Fruit fly (Drosophila melanogaster): ENCODE measurements around the gene RpL30.

The RpL30 gene

DNA sequence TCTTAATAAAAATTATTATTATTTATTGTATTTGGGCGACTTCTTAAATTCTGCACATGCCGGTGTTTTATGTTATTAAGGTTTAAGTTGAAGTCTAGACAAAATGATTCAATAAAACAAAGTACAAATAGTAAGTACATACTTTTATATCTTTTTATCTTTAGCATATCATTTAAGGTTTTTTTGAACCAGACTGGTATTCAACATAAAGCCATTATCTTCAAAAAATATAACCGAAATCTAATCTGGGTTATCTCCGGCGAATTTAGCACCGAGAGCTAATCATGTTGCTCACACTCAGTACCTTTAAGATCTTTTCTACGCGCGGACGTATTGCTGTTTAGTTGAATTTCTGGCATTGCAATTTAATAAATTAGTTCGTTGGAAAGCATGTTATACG lies 12.0 kb downstream of the RpL30 start, which contains the start of gene CG31792 (continued):
- TF ChIP-seq CG3281 (GFP tag; optimal IDR thresholded peaks at IDR 0.05) (no peak), Ptx1 (GFP tag; IDR thresholded peaks at IDR 0.05) (no peak), Dll (GFP tag; IDR thresholded peaks at IDR 0.05; ENCODE audit: partially characterized antibody) (no peak), Hr3 (GFP tag; optimal IDR thresholded peaks at IDR 0.05) (no peak), Dek (tag; optimal IDR thresholded peaks at IDR 0.05) (no peak), CG5245 (GFP tag; optimal IDR thresholded peaks at IDR 0.05) (no peak), CG12744 (GFP tag; optimal IDR thresholded peaks at IDR 0.05) (no peak), exex (tag; optimal IDR thresholded peaks at IDR 0.05) (peak; percentile 48), repo (GFP tag; optimal IDR thresholded peaks at IDR 0.05) (no peak), h (optimal IDR thresholded peaks at IDR 0.05) (no peak), ind (GFP tag; optimal IDR thresholded peaks at IDR 0.05) (no peak), CG13424 (tag; optimal IDR thresholded peaks at IDR 0.05) (no peak), Sox100B (GFP tag; optimal IDR thresholded peaks at IDR 0.05) (no peak), CG2678 (tag; optimal IDR thresholded peaks at IDR 0.05) (peak; percentile 3), CG11504 (tag; optimal IDR thresholded peaks at IDR 0.05) (no peak)

DNA sequence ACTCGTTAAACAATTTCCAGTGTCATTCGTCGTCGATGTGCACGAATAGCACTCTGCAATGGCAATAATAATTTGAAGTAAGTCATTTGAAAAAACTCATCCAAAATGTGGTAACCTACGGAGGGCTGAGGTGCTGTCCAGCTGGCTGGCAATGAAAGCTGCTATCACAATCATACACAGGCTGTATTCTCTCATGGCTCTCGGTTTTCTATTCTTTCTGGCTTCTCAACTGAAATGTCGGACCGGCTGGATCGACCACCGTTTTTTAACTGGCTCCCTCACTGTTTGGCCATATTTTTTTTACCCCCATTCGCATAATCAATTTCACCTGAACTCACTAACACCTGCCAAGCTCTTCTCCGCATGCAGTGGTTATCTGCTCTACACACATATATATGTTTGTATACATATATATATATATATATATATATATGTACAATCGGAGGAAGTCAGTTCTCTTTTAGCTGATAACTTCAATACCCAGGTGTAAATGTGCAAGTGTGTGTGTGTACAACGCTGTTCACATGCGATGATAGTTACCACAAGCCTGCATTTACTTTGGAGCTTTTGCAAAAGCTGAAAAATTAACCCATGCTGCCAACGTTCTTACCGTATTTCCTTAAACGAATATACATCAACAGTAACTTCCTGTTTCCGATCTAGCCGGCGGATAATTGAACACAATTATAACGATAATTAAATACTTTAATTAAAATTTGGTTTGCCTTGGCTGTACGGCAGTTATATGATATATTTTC lies 13.3 kb downstream of the RpL30 start, which contains the start of gene CG10650:
TSS of gene CG10650 (minus strand) at position 275 of the 758 bp plus-strand sequence.
- TF ChIP-seq CG18599 (GFP tag; optimal IDR thresholded peaks at IDR 0.05) (peak; percentile 13), nmo (GFP tag; optimal IDR thresholded peaks at IDR 0.05) (no peak), chinmo (GFP tag; IDR thresholded peaks at IDR 0.05; ENCODE audit: partially characterized antibody) (peak; percentile 78; the same call in 2 of the 4 replicates), croc (GFP tag; conservative IDR thresholded peaks at IDR 0.05) (no peak), CG34376 (GFP tag; optimal IDR thresholded peaks at IDR 0.05) (peak; percentile 17), CG2199 (GFP tag; IDR thresholded peaks at IDR 0.05) (0 out of 3 replicates have a peak, but pooled peaks have one; percentile 34), Nf-YC (tag; optimal IDR thresholded peaks at IDR 0.05) (peak; percentile 12), kni (GFP tag; optimal IDR thresholded peaks at IDR 0.05) (no peak), ato (GFP tag; IDR thresholded peaks at IDR 0.05; ENCODE audit: partially characterized antibody) (no peak), Jarid2 (GFP tag; optimal IDR thresholded peaks at IDR 0.05) (peak; percentile 62), sug (tag; optimal IDR thresholded peaks at IDR 0.05) (peak; percentile 73), sqz (GFP tag; optimal IDR thresholded peaks at IDR 0.05) (peak; percentile 61), Hr78 (GFP tag; optimal IDR thresholded peaks at IDR 0.05) (peak in 1 of 2 experiments; percentile 15), Nf-YB (GFP tag; optimal IDR thresholded peaks at IDR 0.05) (peak; percentile 10), Pdp1 (GFP tag; optimal IDR thresholded peaks at IDR 0.05) (peak in 1 of 2 experiments; percentile 34), bowl (GFP tag; IDR thresholded peaks at IDR 0.05) (no peak), Tbp (GFP tag; optimal IDR thresholded peaks at IDR 0.05) (no peak), exex (tag; optimal IDR thresholded peaks at IDR 0.05) (peak; percentile 39), luna (GFP tag; optimal IDR thresholded peaks at IDR 0.05) (no peak), CG10543 (GFP tag; optimal IDR thresholded peaks at IDR 0.05) (peak; percentile 64), chn (GFP tag; optimal IDR thresholded peaks at IDR 0.05) (no peak), otp (GFP tag; IDR thresholded peaks at IDR 0.05) (0 out of 3 replicates have a peak, but pooled peaks have one; percentile 19), Sox100B (GFP tag; optimal IDR thresholded peaks at IDR 0.05) (no peak), CG2712 (tag; optimal IDR thresholded peaks at IDR 0.05) (no peak), GATAe (GFP tag; conservative IDR thresholded peaks at IDR 0.05) (peak; percentile 37), HmgZ (tag; optimal IDR thresholded peaks at IDR 0.05) (peak; percentile 29), CG6813 (GFP tag; optimal IDR thresholded peaks at IDR 0.05) (peak; percentile 5), cg (GFP tag; optimal IDR thresholded peaks at IDR 0.05) (peak; percentile 67), Hey (tag; optimal IDR thresholded peaks at IDR 0.05) (peak; percentile 36), lab (GFP tag; optimal IDR thresholded peaks at IDR 0.05) (peak; percentile 47)

All from whole organism, embryonic.